Fruit fly (Drosophila melanogaster) whole organism, prepupa: ENCODE measurements around the gene Nepl15.

Experiments
- CG11294 ChIP-seq: fragments of 200-800 bp; sonication (Bioruptor generic); IDR thresholded peaks from 2 replicates; pipeline ENCODE4 v1.3.6; 2022; ENCODE audit warnings: missing biosample characterization, missing genetic modification characterization
- CG11902 ChIP-seq: fragments of 200-800 bp; sonication (Bioruptor generic); optimal IDR thresholded peaks from 3 replicates; lab custom pipeline; 2016; ENCODE audit warnings: missing biosample characterization, missing genetic modification characterization
- CG6276 ChIP-seq: fragments of 200-800 bp; sonication (Bioruptor generic); optimal IDR thresholded peaks from 2 replicates; lab custom pipeline; 2017; ENCODE audit warnings: missing biosample characterization, mild to moderate bottlenecking, missing genetic modification characterization
- Gug ChIP-seq: fragments of 200-800 bp; sonication (Bioruptor generic); IDR thresholded peaks from 2 replicates; pipeline ENCODE4 v1.3.6; 2022; ENCODE audit warnings: missing biosample characterization, missing genetic modification characterization
- cyc ChIP-seq: fragments of 200-800 bp; sonication (Bioruptor generic); optimal IDR thresholded peaks from 3 replicates; lab custom pipeline; 2016; ENCODE audit warnings: missing biosample characterization, missing genetic modification characterization

dm6 chr3R:22727456-22727833 is 38.5 kb downstream of the Nepl15 start:
- TF ChIP-seq Gug (GFP tag; lab: Robert Waterston, UW) (no peak), CG11294 (GFP tag; lab: Robert Waterston, UW) (no peak), CG6276 (no peak), cyc (GFP tag; lab: Kevin White, UChicago) (no peak), CG11902 (no peak)
